Worm (Caenorhabditis elegans) whole organism, midembryonic: Measurements from ENCODE around the gene Y51H4A.23.

ENCODE experiments used
- T22C8.4 ChIP-seq: fragments of 200-800 bp; sonication (Bioruptor generic); IDR thresholded peaks from 2 replicates; pipeline ENCODE4 v1.3.6; 2022; ENCODE audit warnings: missing genetic modification characterization, missing compliant biosample characterization
- cog-1 ChIP-seq: sonication (generic microtip); optimal IDR thresholded peaks from 2 replicates; lab custom pipeline; 2016; ENCODE audit warnings: missing genetic modification characterization, missing compliant biosample characterization
- ztf-29 ChIP-seq: fragments of 200-800 bp; sonication (Bioruptor generic); IDR thresholded peaks from 2 replicates; pipeline ENCODE4 v1.3.6; 2022; ENCODE audit warnings: missing genetic modification reagents, missing genetic modification characterization, missing compliant biosample characterization

- no peak for TF ChIP-seq ztf-29
- no peak for TF ChIP-seq T22C8.4 (GFP tag; lab: Robert Waterston, UW)
- no peak for TF ChIP-seq cog-1 (tag; lab: Kevin White, UChicago)
These were observed 13.2 kb downstream of the Y51H4A.23 start, which contains the start of gene Y51H4A.25 for ce11 chrIV:16735957-16736356.
